Worm (Caenorhabditis elegans): ENCODE results near the gene oig-3.

- TF ChIP-seq pqm-1 (tag; optimal IDR thresholded peaks at IDR 0.05) (no peak), unc-62 (GFP tag; optimal IDR thresholded peaks at IDR 0.05 in 1 of 2) (no peak), unc-62 (tag; optimal IDR thresholded peaks at IDR 0.05) (no peak), ceh-28 (tag; optimal IDR thresholded peaks at IDR 0.05) (no peak), egl-27 (tag; optimal IDR thresholded peaks at IDR 0.05) (no peak), attf-4 (tag; optimal IDR thresholded peaks at IDR 0.05) (no peak), nhr-11 (tag; optimal IDR thresholded peaks at IDR 0.05) (no peak), snpc-4 (tag; optimal IDR thresholded peaks at IDR 0.05) (no peak), tra-1 (GFP tag; IDR thresholded peaks at IDR 0.05) (no peak), nhr-28 (tag; optimal IDR thresholded peaks at IDR 0.05) (no peak), vab-7 (GFP tag; IDR thresholded peaks at IDR 0.05) (no peak), nhr-48 (tag; optimal IDR thresholded peaks at IDR 0.05) (no peak)
Measured at ce11 chrV:14684359-14685312, 44.8 kb upstream of the oig-3 start, which contains the start of gene hsp-90.

Measured in whole organism, L4 larva.